Fruit fly (Drosophila melanogaster) whole organism, embryonic: Measurements from ENCODE around the gene Drs.

ENCODE experiments used
- Antp ChIP-seq: fragments of 200-800 bp; sonication (Bioruptor generic); optimal IDR thresholded peaks from 3 replicates; lab custom pipeline; 2016; ENCODE audit warnings: missing biosample characterization, missing genetic modification characterization
- Awh ChIP-seq: fragments of 200-800 bp; sonication (Bioruptor generic); IDR thresholded peaks from 2 replicates; pipeline ENCODE4, ENCODE4 v1.3.6; 2022; ENCODE audit warnings: missing biosample characterization, missing genetic modification characterization
- CG10274 ChIP-seq: fragments of 200-800 bp; sonication (Bioruptor generic); optimal IDR thresholded peaks from 3 replicates; lab custom pipeline; 2017; ENCODE audit warnings: missing biosample characterization, mild to moderate bottlenecking, missing genetic modification characterization
- CG11093 ChIP-seq: fragments of 200-800 bp; sonication (Bioruptor generic); IDR thresholded peaks from 3 replicates; pipeline ENCODE4 v1.3.6; 2022; ENCODE audit warnings: missing biosample characterization, missing genetic modification characterization
- CG12155 ChIP-seq: fragments of 200-800 bp; sonication (Bioruptor generic); optimal IDR thresholded peaks from 3 replicates; lab custom pipeline; 2016; ENCODE audit warnings: missing biosample characterization, missing genetic modification characterization
- CG13624 ChIP-seq: fragments of 200-800 bp; sonication (Bioruptor generic); optimal IDR thresholded peaks from 2 replicates; lab custom pipeline; 2016; ENCODE audit warnings: missing biosample characterization, missing genetic modification characterization
- CG14860 ChIP-seq: fragments of 200-800 bp; sonication (Bioruptor generic); IDR thresholded peaks from 3 replicates; pipeline ENCODE4 v1.3.6; 2022; ENCODE audit warnings: missing biosample characterization, missing genetic modification characterization; ENCODE audit not compliant: partially characterized antibody
- CG15514 ChIP-seq: fragments of 200-800 bp; sonication (Bioruptor generic); optimal IDR thresholded peaks from 3 replicates; lab custom pipeline; 2017; ENCODE audit warnings: missing biosample characterization, missing genetic modification characterization, mild to moderate bottlenecking, moderate library complexity, missing genetic modification reagents
- CG17912 ChIP-seq: fragments of 200-800 bp; sonication (Bioruptor generic); optimal IDR thresholded peaks from 2 replicates; lab custom pipeline; 2018; ENCODE audit warnings: missing biosample characterization, mild to moderate bottlenecking, missing genetic modification characterization
- CG18476 ChIP-seq: fragments of 200-800 bp; sonication (Bioruptor generic); optimal IDR thresholded peaks from 2 replicates; lab custom pipeline; 2016; ENCODE audit warnings: missing biosample characterization, mild to moderate bottlenecking, missing genetic modification characterization
- CG2199 ChIP-seq: fragments of 200-800 bp; sonication (Bioruptor generic); IDR thresholded peaks from 3 replicates; pipeline ENCODE4 v1.3.6; 2022; ENCODE audit warnings: missing biosample characterization, missing genetic modification characterization
- CG32772 ChIP-seq: fragments of 200-800 bp; sonication (Bioruptor generic); IDR thresholded peaks from 2 replicates; pipeline ENCODE4 v1.3.6; 2022; ENCODE audit warnings: missing biosample characterization, missing genetic modification characterization
- CG4617 ChIP-seq: fragments of 200-800 bp; sonication (Bioruptor generic); optimal IDR thresholded peaks from 3 replicates; lab custom pipeline; 2016; ENCODE audit warnings: missing biosample characterization, missing genetic modification characterization, borderline replicate concordance
- CG4730 ChIP-seq: fragments of 200-800 bp; sonication (Bioruptor generic); IDR thresholded peaks from 2 replicates; pipeline ENCODE4 v1.3.6; 2022; ENCODE audit warnings: missing biosample characterization, missing genetic modification characterization
- CG6854 ChIP-seq: fragments of 200-800 bp; sonication (Bioruptor generic); optimal IDR thresholded peaks from 3 replicates; lab custom pipeline; 2017; ENCODE audit warnings: missing biosample characterization, mild to moderate bottlenecking, missing genetic modification characterization
- CG7372 ChIP-seq: fragments of 200-800 bp; sonication (Bioruptor generic); IDR thresholded peaks from 2 replicates; pipeline ENCODE4 v1.3.6; 2022; ENCODE audit warnings: missing biosample characterization, missing genetic modification characterization
- CG8281 ChIP-seq: fragments of 200-800 bp; sonication (Bioruptor generic); optimal IDR thresholded peaks from 2 replicates; lab custom pipeline; 2018; ENCODE audit warnings: missing biosample characterization, mild to moderate bottlenecking, missing genetic modification characterization, moderate library complexity
- CG9609 ChIP-seq: fragments of 200-800 bp; sonication (Bioruptor generic); optimal IDR thresholded peaks from 3 replicates; lab custom pipeline; 2016; ENCODE audit warnings: missing biosample characterization, missing genetic modification characterization
- CHES-1-like ChIP-seq: fragments of 200-800 bp; sonication (Bioruptor generic); optimal IDR thresholded peaks from 2 replicates; lab custom pipeline; 2016; ENCODE audit warnings: missing biosample characterization, missing genetic modification characterization
- Dip3 ChIP-seq: fragments of 200-800 bp; sonication (Bioruptor generic); optimal IDR thresholded peaks from 3 replicates; lab custom pipeline; 2016; ENCODE audit warnings: missing biosample characterization, missing genetic modification characterization
- Doc2 ChIP-seq: fragments of 200-800 bp; sonication (Bioruptor generic); IDR thresholded peaks from 2 replicates; pipeline ENCODE4 v1.3.6; 2022; ENCODE audit warnings: missing biosample characterization, missing genetic modification characterization
- ERR ChIP-seq: fragments of 200-800 bp; sonication (Bioruptor generic); optimal IDR thresholded peaks from 2 replicates; lab custom pipeline; 2016; ENCODE audit warnings: missing biosample characterization, missing genetic modification characterization
- H15 ChIP-seq: fragments of 200-800 bp; sonication (Bioruptor generic); IDR thresholded peaks from 3 replicates; pipeline ENCODE4 v1.3.6; 2022; ENCODE audit warnings: missing biosample characterization, missing genetic modification characterization
- HLH3B ChIP-seq: fragments of 200-800 bp; sonication (Bioruptor generic); IDR thresholded peaks from 2 replicates; pipeline ENCODE4 v1.3.6; 2022; ENCODE audit warnings: missing biosample characterization, missing genetic modification characterization
- HLH54F ChIP-seq: fragments of 200-800 bp; sonication (Bioruptor generic); optimal IDR thresholded peaks from 3 replicates; lab custom pipeline; 2016; ENCODE audit warnings: missing biosample characterization, missing genetic modification characterization
- Hr51 ChIP-seq, 2 experiments: fragments of 200-800 bp; sonication (Bioruptor generic); optimal IDR thresholded peaks; 2 replicates in 1 of 2; 3 replicates in 1 of 2; lab custom pipeline; 2016 to 2018; ENCODE audit warnings: missing biosample characterization in 2 of 2, missing genetic modification characterization in 2 of 2, mild to moderate bottlenecking in 1 of 2, moderate library complexity in 1 of 2
- Lim3 ChIP-seq: fragments of 200-800 bp; sonication (Bioruptor generic); IDR thresholded peaks from 2 replicates; pipeline ENCODE4 v1.3.6; 2022; ENCODE audit warnings: missing biosample characterization, missing genetic modification characterization
- MESR4 ChIP-seq: fragments of 200-800 bp; sonication (Bioruptor generic); optimal IDR thresholded peaks from 2 replicates; lab custom pipeline; 2018; ENCODE audit warnings: missing biosample characterization, mild to moderate bottlenecking, missing genetic modification characterization, moderate library complexity
- Pdp1 ChIP-seq, 2 experiments: fragments of 200-800 bp; sonication (Bioruptor generic); optimal IDR thresholded peaks; 3 replicates each; lab custom pipeline; 2016; ENCODE audit warnings: missing biosample characterization in 2 of 2, missing genetic modification characterization in 2 of 2, mild to moderate bottlenecking in 1 of 2, moderate library complexity in 1 of 2
- Rfx ChIP-seq: fragments of 200-800 bp; sonication (Bioruptor generic); IDR thresholded peaks from 2 replicates; pipeline ENCODE4 v1.3.6; 2022; ENCODE audit warnings: missing biosample characterization, missing genetic modification characterization
- Scr ChIP-seq: fragments of 200-800 bp; sonication (Bioruptor generic); IDR thresholded peaks from 2 replicates; pipeline ENCODE4 v1.3.6; 2022; ENCODE audit warnings: missing biosample characterization, missing genetic modification characterization; ENCODE audit not compliant: partially characterized antibody
- Xrp1 ChIP-seq: fragments of 200-800 bp; sonication (Bioruptor generic); IDR thresholded peaks from 2 replicates; pipeline ENCODE4 v1.3.6; 2022; ENCODE audit warnings: missing biosample characterization, missing genetic modification characterization
- ap ChIP-seq: fragments of 200-800 bp; sonication (Bioruptor generic); IDR thresholded peaks from 2 replicates; pipeline ENCODE4 v1.3.6; 2022; ENCODE audit warnings: missing biosample characterization, missing genetic modification characterization
- ara ChIP-seq: fragments of 200-800 bp; sonication (Bioruptor generic); IDR thresholded peaks from 2 replicates; pipeline ENCODE4 v1.3.6; 2022; ENCODE audit warnings: missing biosample characterization, missing genetic modification characterization
- bowl ChIP-seq: fragments of 200-800 bp; sonication (Bioruptor generic); IDR thresholded peaks from 2 replicates; pipeline ENCODE4 v1.3.6; 2022; ENCODE audit warnings: missing biosample characterization, missing genetic modification characterization
- btn ChIP-seq: fragments of 200-800 bp; sonication (Bioruptor generic); optimal IDR thresholded peaks from 2 replicates; lab custom pipeline; 2016; ENCODE audit warnings: missing biosample characterization, missing genetic modification characterization
- cg ChIP-seq: fragments of 200-800 bp; sonication (Bioruptor generic); optimal IDR thresholded peaks from 3 replicates; lab custom pipeline; 2019; ENCODE audit warnings: missing biosample characterization, mild to moderate bottlenecking, missing genetic modification characterization, moderate library complexity
- chn ChIP-seq: fragments of 200-800 bp; sonication (Bioruptor generic); optimal IDR thresholded peaks from 2 replicates; lab custom pipeline; 2016; ENCODE audit warnings: missing biosample characterization, missing genetic modification characterization
- esg ChIP-seq: fragments of 200-800 bp; sonication (Bioruptor generic); conservative IDR thresholded peaks from 2 replicates; pipeline ENCODE4 v1.3.6; 2022; ENCODE audit warnings: missing biosample characterization, missing genetic modification characterization
- fu2 ChIP-seq: fragments of 200-800 bp; sonication (Bioruptor generic); optimal IDR thresholded peaks from 2 replicates; lab custom pipeline; 2016; ENCODE audit warnings: missing biosample characterization, missing genetic modification characterization
- inv ChIP-seq: fragments of 200-800 bp; sonication (Bioruptor generic); IDR thresholded peaks from 2 replicates; pipeline ENCODE4 v1.3.6; 2022; ENCODE audit warnings: missing biosample characterization, missing genetic modification characterization; ENCODE audit not compliant: partially characterized antibody
- pb ChIP-seq: fragments of 200-800 bp; sonication (Bioruptor generic); optimal IDR thresholded peaks from 3 replicates; lab custom pipeline; 2016; ENCODE audit warnings: missing biosample characterization, missing genetic modification characterization
- pho ChIP-seq: fragments of 200-800 bp; sonication (Bioruptor generic); optimal IDR thresholded peaks from 2 replicates; lab custom pipeline; 2016; ENCODE audit warnings: missing biosample characterization, missing genetic modification characterization
- ranshi ChIP-seq: fragments of 200-800 bp; sonication (Bioruptor generic); IDR thresholded peaks from 2 replicates; pipeline ENCODE4 v1.3.6; 2022; ENCODE audit warnings: missing biosample characterization, missing genetic modification characterization
- ro ChIP-seq: fragments of 200-800 bp; sonication (Bioruptor generic); IDR thresholded peaks from 2 replicates; pipeline ENCODE4 v1.3.6; 2022; ENCODE audit warnings: missing biosample characterization, missing genetic modification characterization
- salm ChIP-seq: fragments of 200-800 bp; sonication (Bioruptor generic); optimal IDR thresholded peaks from 2 replicates; lab custom pipeline; 2018; ENCODE audit warnings: missing biosample characterization, mild to moderate bottlenecking, missing genetic modification characterization
- sd ChIP-seq: fragments of 200-800 bp; sonication (Bioruptor generic); optimal IDR thresholded peaks from 3 replicates; lab custom pipeline; 2018; ENCODE audit warnings: missing biosample characterization, mild to moderate bottlenecking, missing genetic modification characterization, moderate library complexity
- sima ChIP-seq: fragments of 200-800 bp; sonication (Bioruptor generic); optimal IDR thresholded peaks from 2 replicates; lab custom pipeline; 2016; ENCODE audit warnings: missing biosample characterization, missing genetic modification characterization
- stc ChIP-seq: fragments of 200-800 bp; sonication (Bioruptor generic); IDR thresholded peaks from 2 replicates; pipeline ENCODE4 v1.3.6; 2022; ENCODE audit warnings: missing biosample characterization, missing genetic modification characterization
- tna ChIP-seq: fragments of 200-800 bp; sonication (Bioruptor generic); IDR thresholded peaks from 2 replicates; pipeline ENCODE4 v1.3.6; 2022; ENCODE audit warnings: missing biosample characterization, missing genetic modification characterization; ENCODE audit not compliant: partially characterized antibody
- trh ChIP-seq: fragments of 200-800 bp; sonication (Bioruptor generic); optimal IDR thresholded peaks from 2 replicates; lab custom pipeline; 2016; ENCODE audit warnings: missing biosample characterization, missing genetic modification characterization
- vnd ChIP-seq: fragments of 200-800 bp; sonication (Bioruptor generic); IDR thresholded peaks from 3 replicates; pipeline ENCODE4 v1.3.6; 2022; ENCODE audit warnings: missing biosample characterization, missing genetic modification characterization; ENCODE audit not compliant: partially characterized antibody

Drs gene

dm6 chr3L:3377965-3378292 is 8.6 kb downstream of the Drs start, which contains the start of gene Ids (continued):
- TF ChIP-seq H15 (GFP tag; lab: Robert Waterston, UW) (peak; percentile 79; the same call in 2 of the 3 replicates), ranshi (GFP tag; lab: Robert Waterston, UW) (peak; percentile 76), HLH3B (peak; percentile 83), CG4617 (GFP tag; lab: Kevin White, UChicago) (no peak), CG8281 (tag; lab: Kevin White, UChicago) (peak; percentile 29), CG11093 (peak; percentile 63), CG17912 (GFP tag; lab: Kevin White, UChicago) (no peak), CG2199 (GFP tag; lab: Robert Waterston, UW) (0 out of 3 replicates have a peak, but pooled peaks have one; percentile 41), trh (peak; percentile 11), CG10274 (GFP tag; lab: Kevin White, UChicago) (peak; percentile 13), Doc2 (no peak), Awh (GFP tag; lab: Robert Waterston, UW) (peak; percentile 66), Pdp1 (GFP tag; optimal IDR thresholded peaks at IDR 0.05; lab: Kevin White, UChicago) (peak; percentile 38 to 39), CG14860 (no peak), bowl (GFP tag; lab: Robert Waterston, UW) (no peak), CG7372 (peak; percentile 65), CG32772 (peak; percentile 65), fu2 (GFP tag; lab: Kevin White, UChicago) (no peak), CG12155 (GFP tag; lab: Kevin White, UChicago) (peak; percentile 26), stc (GFP tag; lab: Robert Waterston, UW) (peak; percentile 81), CG13624 (GFP tag; lab: Kevin White, UChicago) (peak; percentile 2), cg (GFP tag; lab: Kevin White, UChicago) (no peak), sd (tag; lab: Kevin White, UChicago) (peak; percentile 27), CG18476 (GFP tag; lab: Kevin White, UChicago) (peak; percentile 28), CHES-1-like (GFP tag; lab: Kevin White, UChicago) (no peak), MESR4 (no peak), CG4730 (GFP tag; lab: Robert Waterston, UW) (peak; percentile 72), tna (no peak), salm (tag; lab: Kevin White, UChicago) (peak; percentile 16), ERR (GFP tag; lab: Kevin White, UChicago) (no peak), ara (GFP tag; lab: Robert Waterston, UW) (peak; percentile 84), CG15514 (peak; percentile 61), Dip3 (GFP tag; lab: Kevin White, UChicago) (peak; percentile 29), pho (GFP tag; lab: Kevin White, UChicago) (peak; percentile 44), CG6854 (GFP tag; lab: Kevin White, UChicago) (peak; percentile 34), HLH54F (GFP tag; lab: Kevin White, UChicago) (peak; percentile 37), Rfx (GFP tag; lab: Robert Waterston, UW) (peak; percentile 84), Antp (no peak), inv (no peak), Lim3 (no peak), vnd (no peak), sima (GFP tag; lab: Kevin White, UChicago) (no peak), btn (GFP tag; lab: Kevin White, UChicago) (no peak), CG9609 (GFP tag; lab: Kevin White, UChicago) (no peak), ro (GFP tag; lab: Robert Waterston, UW) (peak; percentile 36; the same call in 1 of the 2 replicates), pb (GFP tag; lab: Kevin White, UChicago) (no peak), ap (GFP tag; lab: Robert Waterston, UW) (no peak; the same call in 1 of the 2 replicates), Hr51 (GFP tag; optimal IDR thresholded peaks at IDR 0.05; lab: Kevin White, UChicago) (peak in 1 of 2 experiments; percentile 75), Xrp1 (GFP tag; lab: Robert Waterston, UW) (peak; percentile 90), Scr (GFP tag; lab: Robert Waterston, UW) (no peak), chn (GFP tag; lab: Kevin White, UChicago) (peak; percentile 37), esg (GFP tag; lab: Robert Waterston, UW) (peak; percentile 73)
